Worm (Caenorhabditis elegans): ENCODE measurements around the gene C46A5.1.

DNA sequence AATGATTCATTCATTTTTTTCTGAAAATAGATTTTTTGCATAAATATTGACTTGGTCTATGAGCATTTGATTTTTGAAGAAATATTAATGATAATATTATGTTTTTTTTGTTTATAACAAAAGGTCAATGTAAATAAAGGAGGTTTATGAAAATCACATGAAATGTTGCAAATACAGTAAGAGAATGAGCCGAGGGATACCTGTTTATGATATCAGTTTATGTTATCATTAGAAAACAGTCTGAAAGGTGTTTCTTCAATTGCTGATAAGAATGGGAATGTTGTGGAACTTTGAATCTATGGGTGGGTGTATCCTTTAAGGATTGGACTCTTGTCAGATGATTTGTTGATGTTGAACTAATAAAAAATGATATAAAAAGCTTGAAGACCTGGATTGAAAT lies 29.6 kb upstream of the C46A5.1 start:
- TF ChIP-seq scrt-1 (GFP tag; IDR thresholded peaks at IDR 0.05), result no peak
- TF ChIP-seq ceh-36 (tag; optimal IDR thresholded peaks at IDR 0.05), result no peak
- TF ChIP-seq ets-7 (tag; optimal IDR thresholded peaks at IDR 0.05), result no peak

All from whole organism, early embryonic.